Worm (Caenorhabditis elegans) whole organism, L4/young adult: Measurements from ENCODE around the gene frpr-3.

ENCODE experiments used
- W03F9.2 ChIP-seq: fragments of 150-350 bp; optimal IDR thresholded peaks from 2 replicates; lab custom pipeline; 2014; ENCODE audit warnings: missing biosample characterization, missing genetic modification characterization
- dao-5 ChIP-seq: sonication (generic microtip); optimal IDR thresholded peaks from 2 replicates; lab custom pipeline; 2016; ENCODE audit warnings: missing genotype, missing genetic modification characterization, moderate library complexity, missing compliant biosample characterization
- him-1 ChIP-seq: sonication (generic microtip); optimal IDR thresholded peaks from 2 replicates; lab custom pipeline; 2016; ENCODE audit warnings: missing genotype, missing genetic modification reagents, missing genetic modification characterization, missing compliant biosample characterization

DNA sequence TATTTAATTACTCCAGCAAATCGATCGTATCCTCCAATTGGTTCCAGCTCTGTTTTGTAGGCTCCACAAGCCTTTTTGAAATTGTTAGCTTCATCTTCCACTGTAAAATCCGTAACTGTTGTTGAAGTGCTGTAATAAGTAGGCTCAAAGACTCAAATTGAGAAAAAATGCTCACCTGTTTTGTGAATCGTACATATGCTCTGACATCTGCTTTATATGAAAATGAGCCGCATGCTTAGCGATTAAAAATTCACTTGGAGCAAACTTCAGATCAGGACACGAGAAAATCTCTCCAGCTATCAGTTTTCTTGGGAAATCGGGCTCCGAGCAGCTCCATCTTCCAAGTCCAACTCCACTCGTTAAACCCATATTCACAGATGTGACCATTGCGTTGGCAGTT lies 37.4 kb downstream of the frpr-3 start:
- TF ChIP-seq W03F9.2 (no peak), him-1 (tag; lab: Kevin White, UChicago) (no peak), dao-5 (tag; lab: Kevin White, UChicago) (no peak)
